Fruit fly (Drosophila melanogaster) whole organism, embryonic: ENCODE measurements around the gene Ube3a.

Experiments used
- Atf3 ChIP-seq: fragments of 200-800 bp; sonication (Bioruptor generic); optimal IDR thresholded peaks from 3 replicates; lab custom pipeline; 2016; ENCODE audit warnings: missing biosample characterization, missing genetic modification characterization
- Awh ChIP-seq: fragments of 200-800 bp; sonication (Bioruptor generic); IDR thresholded peaks from 2 replicates; pipeline ENCODE4, ENCODE4 v1.3.6; 2022; ENCODE audit warnings: missing biosample characterization, missing genetic modification characterization
- B-H2 ChIP-seq: fragments of 200-800 bp; sonication (Bioruptor generic); optimal IDR thresholded peaks from 2 replicates; lab custom pipeline; 2018; ENCODE audit warnings: missing biosample characterization, mild to moderate bottlenecking, missing genetic modification characterization
- Bgb ChIP-seq: fragments of 200-800 bp; sonication (Bioruptor generic); IDR thresholded peaks from 2 replicates; pipeline ENCODE4 v1.3.6; 2022; ENCODE audit warnings: missing biosample characterization, missing genetic modification characterization; ENCODE audit not compliant: partially characterized antibody
- CG12236 ChIP-seq: fragments of 200-800 bp; sonication (Bioruptor generic); optimal IDR thresholded peaks from 2 replicates; lab custom pipeline; 2016; ENCODE audit warnings: missing biosample characterization, missing genetic modification characterization
- CG13287 ChIP-seq: fragments of 200-800 bp; sonication (Bioruptor generic); IDR thresholded peaks from 2 replicates; pipeline ENCODE4 v1.3.6; 2022; ENCODE audit warnings: missing biosample characterization, missing genetic modification characterization; ENCODE audit not compliant: partially characterized antibody
- CG13775 ChIP-seq: fragments of 200-800 bp; sonication (Bioruptor generic); optimal IDR thresholded peaks from 3 replicates; lab custom pipeline; 2017; ENCODE audit warnings: missing biosample characterization, mild to moderate bottlenecking, missing genetic modification characterization
- CG14710 ChIP-seq: fragments of 200-800 bp; sonication (Bioruptor generic); optimal IDR thresholded peaks from 3 replicates; lab custom pipeline; 2019; ENCODE audit warnings: missing biosample characterization, mild to moderate bottlenecking, missing genetic modification characterization, moderate library complexity
- CG14860 ChIP-seq: fragments of 200-800 bp; sonication (Bioruptor generic); IDR thresholded peaks from 3 replicates; pipeline ENCODE4 v1.3.6; 2022; ENCODE audit warnings: missing biosample characterization, missing genetic modification characterization; ENCODE audit not compliant: partially characterized antibody
- CG1529 ChIP-seq: fragments of 200-800 bp; sonication (Bioruptor generic); optimal IDR thresholded peaks from 3 replicates; lab custom pipeline; 2018; ENCODE audit warnings: missing biosample characterization, missing genetic modification characterization
- CG15601 ChIP-seq: fragments of 200-800 bp; sonication (Bioruptor generic); optimal IDR thresholded peaks from 3 replicates; lab custom pipeline; 2019; ENCODE audit warnings: missing biosample characterization, mild to moderate bottlenecking, missing genetic modification characterization, moderate library complexity
- CG30403 ChIP-seq: fragments of 200-800 bp; sonication (Bioruptor generic); optimal IDR thresholded peaks from 3 replicates; lab custom pipeline; 2016; ENCODE audit warnings: missing biosample characterization, missing genetic modification characterization
- CG30431 ChIP-seq: fragments of 200-800 bp; sonication (Bioruptor generic); optimal IDR thresholded peaks from 2 replicates; lab custom pipeline; 2017; ENCODE audit warnings: missing biosample characterization, missing genetic modification characterization
- CG3407 ChIP-seq: fragments of 200-800 bp; sonication (Bioruptor generic); optimal IDR thresholded peaks from 2 replicates; lab custom pipeline; 2018; ENCODE audit warnings: missing biosample characterization, mild to moderate bottlenecking, missing genetic modification characterization
- CG3995 ChIP-seq: fragments of 200-800 bp; sonication (Bioruptor generic); optimal IDR thresholded peaks from 3 replicates; lab custom pipeline; 2016; ENCODE audit warnings: missing biosample characterization, missing genetic modification characterization
- CG4707 ChIP-seq: fragments of 200-800 bp; sonication (Bioruptor generic); optimal IDR thresholded peaks from 2 replicates; lab custom pipeline; 2018; ENCODE audit warnings: missing biosample characterization, mild to moderate bottlenecking, missing genetic modification characterization, moderate library complexity
- CG4820 ChIP-seq: fragments of 200-800 bp; sonication (Bioruptor generic); optimal IDR thresholded peaks from 3 replicates; lab custom pipeline; 2016; ENCODE audit warnings: missing biosample characterization, missing genetic modification characterization
- CG5180 ChIP-seq: fragments of 200-800 bp; sonication (Bioruptor generic); optimal IDR thresholded peaks from 3 replicates; lab custom pipeline; 2017; ENCODE audit warnings: missing biosample characterization, missing genetic modification characterization, mild to moderate bottlenecking, moderate library complexity, missing genetic modification reagents
- CG7745 ChIP-seq: fragments of 200-800 bp; sonication (Bioruptor generic); optimal IDR thresholded peaks from 2 replicates; lab custom pipeline; 2018; ENCODE audit warnings: missing biosample characterization, mild to moderate bottlenecking, missing genetic modification characterization, moderate library complexity
- CG7963 ChIP-seq: fragments of 200-800 bp; sonication (Bioruptor generic); IDR thresholded peaks from 3 replicates; pipeline ENCODE4 v1.3.6; 2022; ENCODE audit warnings: missing biosample characterization, missing genetic modification characterization; ENCODE audit not compliant: partially characterized antibody
- CG9932 ChIP-seq: fragments of 200-800 bp; sonication (Bioruptor generic); IDR thresholded peaks from 2 replicates; pipeline ENCODE4 v1.3.6; 2022; ENCODE audit warnings: missing biosample characterization, missing genetic modification characterization
- CTCF ChIP-seq: fragments of 200-800 bp; sonication (Bioruptor generic); optimal IDR thresholded peaks from 2 replicates; lab custom pipeline; 2017; ENCODE audit warnings: missing biosample characterization, mild to moderate bottlenecking, missing genetic modification characterization, moderate library complexity
- ERR ChIP-seq: fragments of 200-800 bp; sonication (Bioruptor generic); optimal IDR thresholded peaks from 2 replicates; lab custom pipeline; 2016; ENCODE audit warnings: missing biosample characterization, missing genetic modification characterization
- H2.0 ChIP-seq: fragments of 200-800 bp; sonication (Bioruptor generic); IDR thresholded peaks from 2 replicates; pipeline ENCODE4 v1.3.6; 2022; ENCODE audit warnings: missing biosample characterization, missing genetic modification characterization
- Hsf ChIP-seq: fragments of 200-800 bp; sonication (Bioruptor generic); optimal IDR thresholded peaks from 3 replicates; lab custom pipeline; 2016; ENCODE audit warnings: missing biosample characterization, missing genetic modification characterization
- Med ChIP-seq: fragments of 200-800 bp; sonication (Bioruptor generic); peaks from one replicate; lab custom pipeline; 2016; ENCODE audit warnings: missing biosample characterization, missing genetic modification characterization, mild to moderate bottlenecking, inconsistent platforms, moderate library complexity
- Pdp1 ChIP-seq, 2 experiments: fragments of 200-800 bp; sonication (Bioruptor generic); optimal IDR thresholded peaks; 3 replicates each; lab custom pipeline; 2016; ENCODE audit warnings: missing biosample characterization in 2 of 2, missing genetic modification characterization in 2 of 2, mild to moderate bottlenecking in 1 of 2, moderate library complexity in 1 of 2
- Sox100B ChIP-seq: fragments of 200-800 bp; sonication (Bioruptor generic); optimal IDR thresholded peaks from 3 replicates; lab custom pipeline; 2018; ENCODE audit warnings: missing biosample characterization, mild to moderate bottlenecking, missing genetic modification characterization
- Stat92E ChIP-seq, 3 experiments: fragments of >200 bp in 2 of 3; fragments of 200-800 bp in 1 of 3; sonication (Bioruptor generic) in 1 of 3; optimal IDR thresholded peaks; 2 replicates each; lab custom pipeline; 2017 to 2019; ENCODE audit warnings: missing biosample characterization in 3 of 3, missing genetic modification characterization in 3 of 3, mild to moderate bottlenecking in 1 of 3, moderate library complexity in 1 of 3
- amos ChIP-seq: fragments of 200-800 bp; sonication (Bioruptor generic); IDR thresholded peaks from 2 replicates; pipeline ENCODE4 v1.3.6; 2022; ENCODE audit warnings: missing biosample characterization, missing genetic modification characterization; ENCODE audit not compliant: partially characterized antibody
- crol ChIP-seq: fragments of 200-800 bp; sonication (Bioruptor generic); IDR thresholded peaks from 2 replicates; pipeline ENCODE4 v1.3.6; 2022; ENCODE audit warnings: missing biosample characterization, missing genetic modification characterization
- exex ChIP-seq: fragments of 200-800 bp; sonication (Bioruptor generic); optimal IDR thresholded peaks from 4 replicates; lab custom pipeline; 2018; ENCODE audit warnings: missing biosample characterization, mild to moderate bottlenecking, missing genetic modification characterization, moderate library complexity
- grn ChIP-seq: fragments of 200-800 bp; sonication (Bioruptor generic); optimal IDR thresholded peaks from 3 replicates; lab custom pipeline; 2017; ENCODE audit warnings: missing biosample characterization, missing genetic modification characterization
- lov ChIP-seq, 2 experiments: fragments of 200-800 bp in 1 of 2; fragments of >200 bp in 1 of 2; sonication (Bioruptor generic) in 1 of 2; IDR thresholded peaks in 1 of 2; optimal IDR thresholded peaks in 1 of 2; 2 replicates in 1 of 2; 3 replicates in 1 of 2; pipeline versions ENCODE4 v1.3.6 to Lab custom; 2017 to 2022; ENCODE audit warnings: missing biosample characterization in 1 of 2, missing genetic modification characterization in 1 of 2
- nom ChIP-seq: fragments of 200-800 bp; sonication (Bioruptor generic); optimal IDR thresholded peaks from 2 replicates; lab custom pipeline; 2017; ENCODE audit warnings: missing biosample characterization, missing genetic modification characterization, mild to moderate bottlenecking, moderate library complexity, missing genetic modification reagents
- pita ChIP-seq: fragments of 200-800 bp; sonication (Bioruptor generic); optimal IDR thresholded peaks from 2 replicates; lab custom pipeline; 2017; ENCODE audit warnings: missing biosample characterization, mild to moderate bottlenecking, missing genetic modification characterization
- pnt ChIP-seq: fragments of 200-800 bp; sonication (Bioruptor generic); optimal IDR thresholded peaks from 3 replicates; lab custom pipeline; 2016; ENCODE audit warnings: missing biosample characterization, missing genetic modification characterization
- schlank ChIP-seq: fragments of 200-800 bp; sonication (Bioruptor generic); optimal IDR thresholded peaks from 2 replicates; lab custom pipeline; 2018; ENCODE audit warnings: missing biosample characterization, mild to moderate bottlenecking, missing genetic modification characterization
- sd ChIP-seq: fragments of 200-800 bp; sonication (Bioruptor generic); optimal IDR thresholded peaks from 3 replicates; lab custom pipeline; 2018; ENCODE audit warnings: missing biosample characterization, mild to moderate bottlenecking, missing genetic modification characterization, moderate library complexity
- stwl ChIP-seq: fragments of 200-800 bp; sonication (Bioruptor generic); optimal IDR thresholded peaks from 3 replicates; lab custom pipeline; 2018; ENCODE audit warnings: missing biosample characterization, mild to moderate bottlenecking, missing genetic modification characterization, moderate library complexity
- sug ChIP-seq: fragments of 200-800 bp; optimal IDR thresholded peaks from 2 replicates; lab custom pipeline; 2019; ENCODE audit warnings: missing biosample characterization, mild to moderate bottlenecking, missing genetic modification characterization, moderate library complexity
- tna ChIP-seq: fragments of 200-800 bp; sonication (Bioruptor generic); IDR thresholded peaks from 2 replicates; pipeline ENCODE4 v1.3.6; 2022; ENCODE audit warnings: missing biosample characterization, missing genetic modification characterization; ENCODE audit not compliant: partially characterized antibody
- yki ChIP-seq: fragments of >200 bp; optimal IDR thresholded peaks from 3 replicates; lab custom pipeline; 2018
- zen ChIP-seq: fragments of 200-800 bp; sonication (Bioruptor generic); optimal IDR thresholded peaks from 3 replicates; lab custom pipeline; 2018; ENCODE audit warnings: missing biosample characterization, mild to moderate bottlenecking, missing genetic modification characterization, moderate library complexity

The Ube3a gene

dm6 chr3L:11233547-11233946, 23.2 kb upstream of the Ube3a start (continued):
- TF ChIP-seq CG13287 (GFP tag; lab: Robert Waterston, UW) (no peak), sug (peak; percentile 20), exex (peak; percentile 93), crol (no peak), CG12236 (GFP tag; lab: Kevin White, UChicago) (no peak), sd (tag; lab: Kevin White, UChicago) (peak; percentile 1)

- TF ChIP-seq CG15601 (tag; lab: Kevin White, UChicago) (no peak), nom (GFP tag; lab: Kevin White, UChicago) (no peak), stwl (tag; lab: Kevin White, UChicago) (no peak), yki (lab: Kevin White, UChicago) (no peak), pnt (GFP tag; lab: Kevin White, UChicago) (no peak), CG3407 (no peak), CG4820 (GFP tag; lab: Kevin White, UChicago) (no peak), Stat92E (GFP tag; optimal IDR thresholded peaks at IDR 0.05; lab: Kevin White, UChicago) (peak in 1 of 3 experiments; percentile 14), grn (GFP tag; lab: Kevin White, UChicago) (peak; percentile 94), H2.0 (GFP tag; lab: Robert Waterston, UW) (no peak), CG5180 (GFP tag; lab: Kevin White, UChicago) (no peak)
These were observed 17.3 kb upstream of the Ube3a start for dm6 chr3L:11227708-11228107.

- TF ChIP-seq CTCF (GFP tag; lab: Kevin White, UChicago) (peak; percentile 68), Bgb (GFP tag; lab: Robert Waterston, UW) (peak; percentile 48), zen (tag; lab: Kevin White, UChicago) (peak; percentile 25), CG7745 (tag; lab: Kevin White, UChicago) (peak; percentile 100), stwl (tag; lab: Kevin White, UChicago) (peak; percentile 38), CG9932 (no peak), pita (GFP tag; lab: Kevin White, UChicago) (peak; percentile 43), CG14860 (GFP tag; lab: Robert Waterston, UW) (peak; percentile 42; the same call in 1 of the 3 replicates), Sox100B (no peak), amos (peak; percentile 50; the same call in 1 of the 2 replicates), lov (optimal IDR thresholded peaks at IDR 0.05; lab: Kevin White, UChicago) (no peak), lov (GFP tag; IDR thresholded peaks at IDR 0.05; lab: Robert Waterston, UW) (no peak), CG30431 (GFP tag; lab: Kevin White, UChicago) (no peak), ERR (GFP tag; lab: Kevin White, UChicago) (no peak)
These were observed 14.3 kb upstream of the Ube3a start for dm6 chr3L:11224651-11225050.

- TF ChIP-seq CG1529 (GFP tag; lab: Kevin White, UChicago) (no peak), Pdp1 (GFP tag; optimal IDR thresholded peaks at IDR 0.05; lab: Kevin White, UChicago) (peak in 1 of 2 experiments; percentile 19), H2.0 (GFP tag; lab: Robert Waterston, UW) (no peak), schlank (tag; lab: Kevin White, UChicago) (no peak)
- TF ChIP-seq, all 482 proteins: peak for 1
These were observed 8.5 kb upstream of the Ube3a start for dm6 chr3L:11218892-11219291.

dm6 chr3L:11217893-11218292, 7.5 kb upstream of the Ube3a start:
- no peak for TF ChIP-seq Hsf (GFP tag; lab: Kevin White, UChicago)
- TF ChIP-seq CG14710: no peak
- TF ChIP-seq CG3995 (GFP tag; lab: Kevin White, UChicago): no peak
- TF ChIP-seq tna: no peak
- no peak for TF ChIP-seq CG13775
- TF ChIP-seq CG30403 (GFP tag; lab: Kevin White, UChicago): no peak
- TF ChIP-seq B-H2 (GFP tag; lab: Kevin White, UChicago): no peak
- no peak for TF ChIP-seq Awh
- TF ChIP-seq CG4707 (GFP tag; lab: Kevin White, UChicago): peak; percentile 41
- TF ChIP-seq CG7963 (GFP tag; lab: Robert Waterston, UW): no peak
- TF ChIP-seq Atf3: no peak
- peak; percentile 65 for TF ChIP-seq Med (GFP tag; lab: Kevin White, UChicago)
